Worm (Caenorhabditis elegans) whole organism, L4 larva: ENCODE measurements around the gene msra-1.

Experiments used
- Y48G9A.11 ChIP-seq: fragments of 200-800 bp; sonication (Bioruptor generic); IDR thresholded peaks from 2 replicates; pipeline ENCODE4 v1.3.6; 2022; ENCODE audit warnings: missing genetic modification reagents, missing genetic modification characterization, missing compliant biosample characterization
- dpl-1 ChIP-seq: fragments of 150-350 bp; optimal IDR thresholded peaks from 2 replicates; lab custom pipeline; 2014; ENCODE audit warnings: missing biosample characterization, missing genetic modification reagents, missing genetic modification characterization
- duxl-1 ChIP-seq: sonication (generic microtip); optimal IDR thresholded peaks from 2 replicates; lab custom pipeline; 2016; ENCODE audit warnings: mild to moderate bottlenecking, missing genetic modification characterization, moderate library complexity, missing compliant biosample characterization; ENCODE audit not compliant: poor library complexity
- egl-27 ChIP-seq: sonication (generic microtip); optimal IDR thresholded peaks from 3 replicates; lab custom pipeline; 2017; ENCODE audit warnings: missing biosample characterization, missing genetic modification reagents, missing genetic modification characterization
- fos-1 ChIP-seq: fragments of 150-350 bp; optimal IDR thresholded peaks from 2 replicates; lab custom pipeline; 2014; ENCODE audit warnings: missing biosample characterization, missing genetic modification characterization
- lin-15B ChIP-seq: fragments of 150-350 bp; sonication (generic microtip); optimal IDR thresholded peaks from 3 replicates; lab custom pipeline; 2014; ENCODE audit warnings: missing biosample characterization, missing genetic modification characterization
- mxl-2 ChIP-seq: fragments of 200-800 bp; sonication (Bioruptor generic); conservative IDR thresholded peaks from 2 replicates; pipeline ENCODE4 v1.3.6; 2022; ENCODE audit warnings: missing genetic modification reagents, missing genetic modification characterization, missing compliant biosample characterization
- nhr-28 ChIP-seq: fragments of 150-350 bp; optimal IDR thresholded peaks from 2 replicates; lab custom pipeline; 2014; ENCODE audit warnings: missing biosample characterization, missing genetic modification characterization
- nhr-77 ChIP-seq: fragments of 150-350 bp; optimal IDR thresholded peaks from 2 replicates; lab custom pipeline; 2014; ENCODE audit warnings: missing biosample characterization, missing genetic modification characterization
- spr-3 ChIP-seq: fragments of 200-800 bp; sonication (Bioruptor generic); optimal IDR thresholded peaks from 2 replicates; lab custom pipeline; 2018; ENCODE audit warnings: mild to moderate bottlenecking, missing genetic modification characterization, missing compliant biosample characterization
- unc-62 ChIP-seq, 3 experiments: fragments of 150-350 bp in 1 of 3; sonication (generic microtip); optimal IDR thresholded peaks in 2 of 3; peaks in 1 of 3; 1 replicate in 1 of 3; 2 replicates in 2 of 3; lab custom pipeline; 2014 to 2017; ENCODE audit warnings: missing biosample characterization in 3 of 3, missing genetic modification characterization in 3 of 3, missing genetic modification reagents in 3 of 3, missing genotype in 1 of 3
- ztf-11 ChIP-seq: fragments of 150-350 bp; optimal IDR thresholded peaks from 2 replicates; lab custom pipeline; 2014; ENCODE audit warnings: missing biosample characterization, missing genetic modification characterization

- peak in 1 of 2 experiments; percentile 66 for TF ChIP-seq unc-62 (GFP tag; optimal IDR thresholded peaks at IDR 0.05 in 1 of 2; lab: Kevin White, UChicago)
- TF ChIP-seq unc-62 (tag; optimal IDR thresholded peaks at IDR 0.05; lab: Kevin White, UChicago) = no peak
- TF ChIP-seq egl-27 (tag; lab: Kevin White, UChicago) = no peak
- TF ChIP-seq spr-3 = no peak
- TF ChIP-seq fos-1 (tag; lab: Kevin White, UChicago) = no peak
- no peak for TF ChIP-seq duxl-1 (tag; lab: Kevin White, UChicago)
- no peak for TF ChIP-seq nhr-28
- no peak for TF ChIP-seq nhr-77 (tag; lab: Kevin White, UChicago)
- no peak for TF ChIP-seq ztf-11 (tag; lab: Kevin White, UChicago)
- TF ChIP-seq mxl-2 (GFP tag; lab: Robert Waterston, UW) = no peak
- no peak for TF ChIP-seq lin-15B (tag; lab: Kevin White, UChicago)
- TF ChIP-seq dpl-1 (GFP tag; lab: Kevin White, UChicago) = no peak
- no peak for TF ChIP-seq Y48G9A.11
Observed at ce11 chrII:7323317-7323716, 40.5 kb downstream of the msra-1 start.
